Worm (Caenorhabditis elegans): ENCODE data around the gene F41C3.8.

DNA sequence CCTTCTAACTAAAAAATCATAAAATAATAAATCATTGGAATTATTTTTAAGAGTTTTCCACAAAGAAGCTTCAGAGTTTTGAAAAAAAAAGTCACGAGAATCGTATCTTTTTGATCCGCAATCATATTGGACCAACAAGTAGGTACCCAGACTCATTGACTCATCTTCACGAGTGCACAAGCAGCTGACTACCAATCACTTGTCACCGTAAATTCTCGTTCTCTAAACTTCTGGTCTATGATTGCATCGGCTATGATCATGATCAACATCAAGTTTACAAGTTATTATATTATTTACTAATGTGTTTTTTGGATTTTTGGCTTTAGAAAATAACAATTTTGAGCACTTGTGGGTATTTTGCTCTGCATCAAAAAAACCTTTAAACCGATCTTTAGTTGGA lies 39.6 kb upstream of the F41C3.8 start:
- TF ChIP-seq egl-18 (GFP tag; IDR thresholded peaks at IDR 0.05) = no peak
- TF ChIP-seq hmg-1.2 (GFP tag; IDR thresholded peaks at IDR 0.05) = no peak
- no peak for TF ChIP-seq hrde-1 (tag; optimal IDR thresholded peaks at IDR 0.05; ENCODE audit: borderline replicate concordance)
- no peak for TF ChIP-seq nhr-90 (tag; optimal IDR thresholded peaks at IDR 0.05)
- TF ChIP-seq Y67H2A.10 (GFP tag; conservative IDR thresholded peaks at IDR 0.05) = no peak
- no peak for TF ChIP-seq F52B5.7 (tag; optimal IDR thresholded peaks at IDR 0.05)
- no peak for TF ChIP-seq attf-6 (GFP tag; IDR thresholded peaks at IDR 0.05)
